Worm (Caenorhabditis elegans): Measurements from ENCODE around the gene Y43B11AR.3.

Gene Y43B11AR.3

ce11 chrIV:7083382-7083784 is at the start of gene Y43B11AR.3:
Gene Y43B11AR.3, minus strand, starts transcription at chrIV:7083716.
- TF ChIP-seq mdt-29 (GFP tag; IDR thresholded peaks at IDR 0.05) (peak; percentile 66; the same call in 1 of the 2 replicates), daf-12 (tag; optimal IDR thresholded peaks at IDR 0.05) (no peak), F26F4.8 (GFP tag; conservative IDR thresholded peaks at IDR 0.05) (peak; percentile 35; the same call in 1 of the 2 replicates), nhr-10 (tag; optimal IDR thresholded peaks at IDR 0.05) (no peak), hlh-30 (tag; optimal IDR thresholded peaks at IDR 0.05; ENCODE audit: insufficient read depth) (no peak), fkh-10 (GFP tag; optimal IDR thresholded peaks at IDR 0.05) (no peak), F44E2.7 (GFP tag; IDR thresholded peaks at IDR 0.05) (0 out of 2 replicates have a peak, but pooled peaks have one; percentile 61), aly-2 (tag; optimal IDR thresholded peaks at IDR 0.05) (no peak), zag-1 (tag; optimal IDR thresholded peaks at IDR 0.05) (no peak), dmd-8 (GFP tag; IDR thresholded peaks at IDR 0.05) (peak; percentile 74; the same call in 1 of the 2 replicates), lim-7 (GFP tag; IDR thresholded peaks at IDR 0.05) (no peak; the same call in none of the 2 replicates), tag-97 (GFP tag; IDR thresholded peaks at IDR 0.05) (no peak), pha-4 (GFP tag; IDR thresholded peaks at IDR 0.05) (peak; percentile 46; the same call in 1 of the 2 replicates), pha-4 (tag; optimal IDR thresholded peaks at IDR 0.05) (no peak), daf-16 (GFP tag; optimal IDR thresholded peaks at IDR 0.05) (no peak), daf-16 (tag; optimal IDR thresholded peaks at IDR 0.05) (no peak), Y75B8A.6 (GFP tag; IDR thresholded peaks at IDR 0.05) (peak; percentile 31; the same call in 1 of the 2 replicates), zfp-3 (GFP tag; conservative IDR thresholded peaks at IDR 0.05) (peak; percentile 24; the same call in 1 of the 2 replicates), F37D6.2 (tag; optimal IDR thresholded peaks at IDR 0.05) (no peak), egl-43 (GFP tag; IDR thresholded peaks at IDR 0.05) (no peak; the same call in 1 of the 2 replicates), ctbp-1 (GFP tag; IDR thresholded peaks at IDR 0.05) (peak; percentile 75), vab-7 (GFP tag; IDR thresholded peaks at IDR 0.05) (peak; percentile 54; the same call in 1 of the 2 replicates), lin-38 (GFP tag; IDR thresholded peaks at IDR 0.05) (peak; percentile 89), arid-1 (GFP tag; conservative IDR thresholded peaks at IDR 0.05) (peak; percentile 75), gei-8 (GFP tag; optimal IDR thresholded peaks at IDR 0.05) (peak; percentile 17), egl-27 (tag; optimal IDR thresholded peaks at IDR 0.05) (no peak), lsy-2 (tag; optimal IDR thresholded peaks at IDR 0.05) (no peak), mes-2 (tag; optimal IDR thresholded peaks at IDR 0.05; ENCODE audit: poor library complexity, severe bottlenecking) (peak; percentile 39), madf-5 (GFP tag; IDR thresholded peaks at IDR 0.05) (peak in 1 of 2 experiments; percentile 89; a peak in 2 of 4 replicates), mep-1 (tag; optimal IDR thresholded peaks at IDR 0.05) (no peak), unc-62 (GFP tag; optimal IDR thresholded peaks at IDR 0.05 in 1 of 2) (no peak), unc-62 (tag; optimal IDR thresholded peaks at IDR 0.05) (no peak), unc-130 (GFP tag; optimal IDR thresholded peaks at IDR 0.05) (peak; percentile 86), Y105C5A.15 (GFP tag; IDR thresholded peaks at IDR 0.05) (peak; percentile 64; the same call in 1 of the 2 replicates), snpc-1.2 (GFP tag; IDR thresholded peaks at IDR 0.05) (peak; percentile 94), duxl-1 (tag; optimal IDR thresholded peaks at IDR 0.05; ENCODE audit: poor library complexity) (peak; percentile 22), ceh-44 (GFP tag; IDR thresholded peaks at IDR 0.05) (0 out of 2 replicates have a peak, but pooled peaks have one; percentile 19), spr-1 (tag; optimal IDR thresholded peaks at IDR 0.05) (peak; percentile 32), Y5F2A.4 (GFP tag; optimal IDR thresholded peaks at IDR 0.05) (no peak), nhr-237 (tag; optimal IDR thresholded peaks at IDR 0.05) (no peak), spr-3 (GFP tag; optimal IDR thresholded peaks at IDR 0.05) (peak; percentile 49), pqm-1 (tag; optimal IDR thresholded peaks at IDR 0.05) (no peak), ces-1 (GFP tag; optimal IDR thresholded peaks at IDR 0.05) (no peak), F49E8.2 (tag; optimal IDR thresholded peaks at IDR 0.05; ENCODE audit: borderline replicate concordance) (peak; percentile 95), set-16 (GFP tag; IDR thresholded peaks at IDR 0.05) (no peak), nhr-48 (tag; optimal IDR thresholded peaks at IDR 0.05) (no peak), ceh-32 (tag; optimal IDR thresholded peaks at IDR 0.05; ENCODE audit: poor library complexity) (no peak), ama-1 (optimal IDR thresholded peaks at IDR 0.05) (peak; percentile 74), lin-1 (GFP tag; IDR thresholded peaks at IDR 0.05) (peak; percentile 69; the same call in 1 of the 2 replicates), hif-1 (tag; optimal IDR thresholded peaks at IDR 0.05) (no peak)

Measured in whole organism, L4 larva.